Worm (Caenorhabditis elegans): ENCODE data around the gene mig-22.

DNA sequence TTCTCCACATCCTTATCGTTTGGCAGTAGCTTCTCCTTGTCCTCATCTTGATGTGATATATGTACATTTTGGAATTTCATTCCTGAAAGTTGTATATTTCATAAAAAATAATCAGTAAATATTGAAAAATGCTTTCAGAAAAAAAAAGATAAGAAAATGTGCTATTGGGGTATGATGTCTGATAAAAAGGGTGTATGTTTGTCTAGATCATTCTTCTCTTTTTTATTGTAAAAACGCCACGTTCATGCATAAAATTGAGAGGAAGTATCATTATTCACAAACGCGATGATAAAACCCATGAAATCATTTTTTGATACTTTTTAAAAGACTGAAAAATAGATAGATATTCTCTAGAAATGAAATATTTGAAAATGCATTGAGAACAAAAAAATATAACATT, 18.5 kb downstream of the mig-22 start:
- TF ChIP-seq tbx-11 (GFP tag; IDR thresholded peaks at IDR 0.05) (no peak), pes-1 (GFP tag; IDR thresholded peaks at IDR 0.05) (no peak), ets-7 (tag; optimal IDR thresholded peaks at IDR 0.05) (no peak), tbx-37 (GFP tag; conservative IDR thresholded peaks at IDR 0.05) (no peak), aly-1 (tag; optimal IDR thresholded peaks at IDR 0.05) (no peak), ama-1 (optimal IDR thresholded peaks at IDR 0.05) (no peak), F13C5.2 (tag; optimal IDR thresholded peaks at IDR 0.05) (no peak), scrt-1 (GFP tag; IDR thresholded peaks at IDR 0.05) (no peak), hmbx-1 (tag; optimal IDR thresholded peaks at IDR 0.05) (no peak), tra-4 (tag; optimal IDR thresholded peaks at IDR 0.05) (no peak), flt-1 (GFP tag; IDR thresholded peaks at IDR 0.05) (no peak), sea-1 (GFP tag; conservative IDR thresholded peaks at IDR 0.05) (no peak), ceh-13 (GFP tag; optimal IDR thresholded peaks at IDR 0.05) (no peak), B0310.2 (tag; optimal IDR thresholded peaks at IDR 0.05) (no peak)
